Fruit fly (Drosophila melanogaster): Measurements from ENCODE around the gene Hsc70-2.

Hsc70-2 gene

dm6 chr3R:13068022-13068421 is 23.5 kb downstream of the Hsc70-2 start:
- no peak for TF ChIP-seq spab (GFP tag; optimal IDR thresholded peaks at IDR 0.05)
- TF ChIP-seq CG10669 (GFP tag; optimal IDR thresholded peaks at IDR 0.05), result peak; percentile 9
- peak; percentile 10 for TF ChIP-seq acj6 (GFP tag; optimal IDR thresholded peaks at IDR 0.05)
- peak; percentile 14 for TF ChIP-seq OdsH (GFP tag; optimal IDR thresholded peaks at IDR 0.05)
- peak; percentile 56 for TF ChIP-seq Eip78C (GFP tag)
- no peak for TF ChIP-seq CG8119 (GFP tag; IDR thresholded peaks at IDR 0.05)
- TF ChIP-seq vri (GFP tag; optimal IDR thresholded peaks at IDR 0.05), result peak; percentile 58
- no peak for TF ChIP-seq Sox14 (GFP tag; optimal IDR thresholded peaks at IDR 0.05)
- peak; percentile 42 for TF ChIP-seq svp (GFP tag)
- TF ChIP-seq dac (GFP tag; optimal IDR thresholded peaks at IDR 0.05), result no peak
- TF ChIP-seq CG34406 (GFP tag; optimal IDR thresholded peaks at IDR 0.05), result peak; percentile 60
- TF ChIP-seq ss (GFP tag; optimal IDR thresholded peaks at IDR 0.05), result no peak
- TF ChIP-seq CG6854 (GFP tag; optimal IDR thresholded peaks at IDR 0.05), result peak; percentile 41
- no peak for TF ChIP-seq dsx (GFP tag; optimal IDR thresholded peaks at IDR 0.05; ENCODE audit: poor library complexity, severe bottlenecking)
- TF ChIP-seq CG6276 (GFP tag; optimal IDR thresholded peaks at IDR 0.05), result no peak
- no peak for TF ChIP-seq Lpt (GFP tag; optimal IDR thresholded peaks at IDR 0.05)
- no peak for TF ChIP-seq Hr4 (GFP tag; optimal IDR thresholded peaks at IDR 0.05)
- no peak for TF ChIP-seq cyc (GFP tag; optimal IDR thresholded peaks at IDR 0.05)
- TF ChIP-seq eg (GFP tag; IDR thresholded peaks at IDR 0.05), result no peak
- peak; percentile 15 for TF ChIP-seq Smox (GFP tag; optimal IDR thresholded peaks at IDR 0.05)
- no peak for TF ChIP-seq Hr38 (GFP tag; optimal IDR thresholded peaks at IDR 0.05)
- TF ChIP-seq CG7368 (GFP tag; optimal IDR thresholded peaks at IDR 0.05), result no peak
- peak; percentile 13 for TF ChIP-seq CG10631 (GFP tag; optimal IDR thresholded peaks at IDR 0.05)
- no peak for TF ChIP-seq Ets21C (GFP tag; optimal IDR thresholded peaks at IDR 0.05)
- no peak for TF ChIP-seq CG4318 (GFP tag; optimal IDR thresholded peaks at IDR 0.05)
- TF ChIP-seq CG3032 (tag; optimal IDR thresholded peaks at IDR 0.05), result no peak
- no peak for TF ChIP-seq salr (GFP tag; optimal IDR thresholded peaks at IDR 0.05)
- TF ChIP-seq pdm3 (GFP tag; optimal IDR thresholded peaks at IDR 0.05), result no peak
- peak; percentile 29 for TF ChIP-seq Met (GFP tag; optimal IDR thresholded peaks at IDR 0.05)
- peak; percentile 28 for TF ChIP-seq CG3919 (GFP tag; optimal IDR thresholded peaks at IDR 0.05)
- TF ChIP-seq Blimp-1 (GFP tag; optimal IDR thresholded peaks at IDR 0.05), result peak; percentile 49
- TF ChIP-seq CG11294 (GFP tag; IDR thresholded peaks at IDR 0.05), result no peak
- no peak for TF ChIP-seq Hr39 (GFP tag; optimal IDR thresholded peaks at IDR 0.05)
- no peak for TF ChIP-seq CG31627 (GFP tag; optimal IDR thresholded peaks at IDR 0.05)
- TF ChIP-seq CG32006 (GFP tag; optimal IDR thresholded peaks at IDR 0.05), result no peak
- no peak for TF ChIP-seq CG1621 (tag; optimal IDR thresholded peaks at IDR 0.05)
- TF ChIP-seq fd85E (GFP tag; optimal IDR thresholded peaks at IDR 0.05), result no peak
- TF ChIP-seq topi (GFP tag; optimal IDR thresholded peaks at IDR 0.05), result peak; percentile 7
- peak; percentile 22 for TF ChIP-seq CG8319 (GFP tag; optimal IDR thresholded peaks at IDR 0.05)
- peak; percentile 25 for TF ChIP-seq lz (GFP tag; optimal IDR thresholded peaks at IDR 0.05)
- no peak for TF ChIP-seq Gug (GFP tag; IDR thresholded peaks at IDR 0.05)
- peak; percentile 20 for TF ChIP-seq achi (GFP tag; optimal IDR thresholded peaks at IDR 0.05)
- no peak for TF ChIP-seq CG15336 (GFP tag; IDR thresholded peaks at IDR 0.05)
- no peak for TF ChIP-seq fd59A (GFP tag; optimal IDR thresholded peaks at IDR 0.05)
- 0 out of 3 replicates have a peak, but pooled peaks have one; percentile 46 for TF ChIP-seq CG6163 (GFP tag; IDR thresholded peaks at IDR 0.05)
- peak; percentile 97 for TF ChIP-seq fkh (GFP tag; optimal IDR thresholded peaks at IDR 0.05)
- peak; percentile 29 for TF ChIP-seq CG6792 (GFP tag; optimal IDR thresholded peaks at IDR 0.05)
- TF ChIP-seq CG11762 (GFP tag; optimal IDR thresholded peaks at IDR 0.05; ENCODE audit: insufficient read depth), result no peak
- TF ChIP-seq CG9139 (GFP tag; optimal IDR thresholded peaks at IDR 0.05), result no peak
- TF ChIP-seq CG11902 (GFP tag; optimal IDR thresholded peaks at IDR 0.05), result no peak
- TF ChIP-seq esn (GFP tag; optimal IDR thresholded peaks at IDR 0.05), result peak; percentile 60
- TF ChIP-seq Eip75B (GFP tag; optimal IDR thresholded peaks at IDR 0.05), result no peak
- no peak for TF ChIP-seq CG16779 (tag; optimal IDR thresholded peaks at IDR 0.05)

Measured in whole organism, prepupa.